Fruit fly (Drosophila melanogaster): ENCODE data around the gene PICK1.

The PICK1 gene

dm6 chr2L:12721794-12722315 lies 27.0 kb downstream of the PICK1 start, which contains the start of gene Pih1D1 (continued):
- TF ChIP-seq Ets97D (GFP tag; optimal IDR thresholded peaks at IDR 0.05) (peak; percentile 80), CG1233 (GFP tag; optimal IDR thresholded peaks at IDR 0.05) (peak; percentile 96), sens (GFP tag) (peak; percentile 99), CG5245 (GFP tag; optimal IDR thresholded peaks at IDR 0.05) (peak; percentile 89), CG17802 (tag; optimal IDR thresholded peaks at IDR 0.05) (peak; percentile 82), NC2α (GFP tag; optimal IDR thresholded peaks at IDR 0.05) (peak; percentile 69), kay (GFP tag; optimal IDR thresholded peaks at IDR 0.05) (peak; percentile 89), HHEX (GFP tag; optimal IDR thresholded peaks at IDR 0.05) (peak; percentile 94), Atf-2 (GFP tag; optimal IDR thresholded peaks at IDR 0.05) (peak; percentile 92), ftz-f1 (GFP tag; optimal IDR thresholded peaks at IDR 0.05) (no peak), slou (GFP tag; optimal IDR thresholded peaks at IDR 0.05) (peak; percentile 97), TFAM (GFP tag; optimal IDR thresholded peaks at IDR 0.05) (peak; percentile 72), maf-S (GFP tag; optimal IDR thresholded peaks at IDR 0.05) (peak; percentile 92), row (GFP tag; IDR thresholded peaks at IDR 0.05) (peak; percentile 96), sna (GFP tag; IDR thresholded peaks at IDR 0.05; ENCODE audit: partially characterized antibody) (no peak), Rfx (GFP tag; IDR thresholded peaks at IDR 0.05) (peak; percentile 95), Bdp1 (GFP tag; optimal IDR thresholded peaks at IDR 0.05) (peak; percentile 81), tio (GFP tag; optimal IDR thresholded peaks at IDR 0.05) (peak; percentile 97), gt (GFP tag; IDR thresholded peaks at IDR 0.05) (peak; percentile 86), bcd (GFP tag; optimal IDR thresholded peaks at IDR 0.05) (peak; percentile 98), kah (GFP tag; optimal IDR thresholded peaks at IDR 0.05) (peak; percentile 78), sob (GFP tag; IDR thresholded peaks at IDR 0.05) (peak; percentile 96), CG14441 (GFP tag; IDR thresholded peaks at IDR 0.05) (peak; percentile 94), Hmr (GFP tag; optimal IDR thresholded peaks at IDR 0.05) (peak; percentile 96), seq (GFP tag; IDR thresholded peaks at IDR 0.05) (peak; percentile 90), Gsc (GFP tag; IDR thresholded peaks at IDR 0.05) (peak; percentile 87), onecut (GFP tag; IDR thresholded peaks at IDR 0.05) (peak; percentile 82), eve (GFP tag; optimal IDR thresholded peaks at IDR 0.05) (peak in 1 of 2 experiments; percentile 63), CG12071 (GFP tag; optimal IDR thresholded peaks at IDR 0.05) (peak; percentile 83), HLH4C (GFP tag; IDR thresholded peaks at IDR 0.05; ENCODE audit: partially characterized antibody) (no peak), CG10979 (tag; optimal IDR thresholded peaks at IDR 0.05) (peak; percentile 92), cwo (GFP tag; optimal IDR thresholded peaks at IDR 0.05) (peak; percentile 89), Dll (GFP tag; IDR thresholded peaks at IDR 0.05; ENCODE audit: partially characterized antibody) (no peak), CG30403 (GFP tag; optimal IDR thresholded peaks at IDR 0.05) (peak; percentile 99), CTCF (GFP tag; optimal IDR thresholded peaks at IDR 0.05) (no peak), CG4282 (GFP tag; optimal IDR thresholded peaks at IDR 0.05) (peak; percentile 78), slp2 (GFP tag; optimal IDR thresholded peaks at IDR 0.05) (peak; percentile 89), CG4404 (GFP tag; IDR thresholded peaks at IDR 0.05) (peak; percentile 97), CG12219 (GFP tag; optimal IDR thresholded peaks at IDR 0.05) (peak; percentile 83), gfzf (GFP tag; optimal IDR thresholded peaks at IDR 0.05) (peak; percentile 86), CG12942 (GFP tag; optimal IDR thresholded peaks at IDR 0.05) (peak; percentile 93), CG15269 (tag; optimal IDR thresholded peaks at IDR 0.05) (peak; percentile 94), nerfin-2 (GFP tag; IDR thresholded peaks at IDR 0.05; ENCODE audit: partially characterized antibody) (0 out of 2 replicates have a peak, but pooled peaks have one; percentile 11), B-H2 (GFP tag; optimal IDR thresholded peaks at IDR 0.05) (peak; percentile 85), gce (GFP tag; IDR thresholded peaks at IDR 0.05) (peak; percentile 88), Fer3 (tag; optimal IDR thresholded peaks at IDR 0.05) (peak; percentile 95), CG42726 (GFP tag; IDR thresholded peaks at IDR 0.05; ENCODE audit: partially characterized antibody) (no peak), Mrtf (GFP tag; IDR thresholded peaks at IDR 0.05) (peak; percentile 93), Dek (tag; optimal IDR thresholded peaks at IDR 0.05) (peak; percentile 92), emc (GFP tag; optimal IDR thresholded peaks at IDR 0.05) (peak; percentile 82), Sox100B (GFP tag; optimal IDR thresholded peaks at IDR 0.05) (peak; percentile 94)
